Worm (Caenorhabditis elegans) whole organism, young adult: Measurements from ENCODE around the gene ugt-58.

Experiments used
- B0261.1 ChIP-seq: sonication (generic microtip); optimal IDR thresholded peaks from 2 replicates; lab custom pipeline; 2016; ENCODE audit warnings: mild to moderate bottlenecking, missing genetic modification characterization, moderate library complexity, missing compliant biosample characterization
- B0336.3 ChIP-seq: fragments of 200-800 bp; sonication (Bioruptor generic); IDR thresholded peaks from 2 replicates; pipeline ENCODE4 v1.3.6; 2022; ENCODE audit warnings: missing genetic modification characterization, missing compliant biosample characterization
- C17E4.6 ChIP-seq: fragments of 200-800 bp; sonication (Bioruptor generic); IDR thresholded peaks from 2 replicates; pipeline ENCODE4 v1.3.6; 2022; ENCODE audit warnings: missing genetic modification reagents, missing genetic modification characterization, missing compliant biosample characterization
- D2030.7 ChIP-seq: fragments of 200-800 bp; sonication (Bioruptor generic); IDR thresholded peaks from 2 replicates; pipeline ENCODE4 v1.3.6; 2022; ENCODE audit warnings: missing genetic modification reagents, missing genetic modification characterization, missing compliant biosample characterization
- F10E7.11 ChIP-seq: sonication (generic microtip); optimal IDR thresholded peaks from 2 replicates; lab custom pipeline; 2017; ENCODE audit warnings: mild to moderate bottlenecking, missing genetic modification characterization, moderate library complexity, missing compliant biosample characterization
- F22D6.2 ChIP-seq: sonication (generic microtip); optimal IDR thresholded peaks from 2 replicates; lab custom pipeline; 2016; ENCODE audit warnings: mild to moderate bottlenecking, missing genetic modification characterization, missing compliant biosample characterization
- F23B12.7 ChIP-seq: sonication (generic microtip); optimal IDR thresholded peaks from 2 replicates; lab custom pipeline; 2017; ENCODE audit warnings: missing genetic modification characterization, mild to moderate bottlenecking, missing compliant biosample characterization, antibody characterized with exemption, moderate library complexity; ENCODE audit not compliant: insufficient read depth
- F33H1.4 ChIP-seq: fragments of 200-800 bp; sonication (Bioruptor generic); IDR thresholded peaks from 2 replicates; pipeline ENCODE4 v1.3.6; 2022; ENCODE audit warnings: missing genetic modification reagents, missing genetic modification characterization, missing compliant biosample characterization
- F55B11.4 ChIP-seq: sonication (generic microtip); optimal IDR thresholded peaks from 2 replicates; lab custom pipeline; 2016; ENCODE audit warnings: missing compliant biosample characterization, missing genetic modification characterization, borderline replicate concordance; ENCODE audit not compliant: insufficient read depth
- K12H6.12 ChIP-seq: fragments of 200-800 bp; sonication (Bioruptor generic); optimal IDR thresholded peaks from 2 replicates; lab custom pipeline; 2018; ENCODE audit warnings: mild to moderate bottlenecking, missing genetic modification characterization, missing compliant biosample characterization
- Y53F4B.3 ChIP-seq: fragments of 200-800 bp; sonication (Bioruptor generic); IDR thresholded peaks from 2 replicates; pipeline ENCODE4 v1.3.6; 2022; ENCODE audit warnings: missing genetic modification reagents, missing genetic modification characterization, missing compliant biosample characterization
- Y56A3A.18 ChIP-seq: fragments of 200-800 bp; sonication (Bioruptor generic); IDR thresholded peaks from 2 replicates; pipeline ENCODE4 v1.3.6; 2022; ENCODE audit warnings: missing genetic modification reagents, missing genetic modification characterization, missing compliant biosample characterization
- Y79H2A.3 ChIP-seq: fragments of 200-800 bp; sonication (Bioruptor generic); conservative IDR thresholded peaks from 2 replicates; pipeline ENCODE4 v1.3.6; 2022; ENCODE audit warnings: missing genetic modification reagents, missing genetic modification characterization, missing compliant biosample characterization
- akir-1 ChIP-seq: fragments of 200-800 bp; sonication (Bioruptor generic); optimal IDR thresholded peaks from 2 replicates; lab custom pipeline; 2018; ENCODE audit warnings: mild to moderate bottlenecking, missing genetic modification characterization, moderate library complexity, missing compliant biosample characterization
- ama-1 ChIP-seq, 3 experiments: fragments of 150-350 bp in 1 of 3; sonication (generic microtip) in 2 of 3; optimal IDR thresholded peaks; 2 replicates each; lab custom pipeline; 2014 to 2018; ENCODE audit warnings: missing biosample characterization in 2 of 3, missing genetic modification characterization in 2 of 3, missing genetic modification reagents in 2 of 3
- attf-3 ChIP-seq: fragments of 200-800 bp; sonication (Bioruptor generic); conservative IDR thresholded peaks from 2 replicates; pipeline ENCODE4 v1.3.6; 2022; ENCODE audit warnings: missing genetic modification reagents, missing genetic modification characterization, missing compliant biosample characterization
- bed-1 ChIP-seq: fragments of 200-800 bp; sonication (Bioruptor generic); IDR thresholded peaks from 2 replicates; pipeline ENCODE4 v1.3.6; 2022; ENCODE audit warnings: missing genetic modification reagents, missing genetic modification characterization, missing compliant biosample characterization
- ccch-3 ChIP-seq: fragments of 200-800 bp; sonication (Bioruptor generic); optimal IDR thresholded peaks from 2 replicates; lab custom pipeline; 2018; ENCODE audit warnings: mild to moderate bottlenecking, missing genetic modification characterization, missing compliant biosample characterization
- cebp-1 ChIP-seq, 2 experiments: fragments of 200-800 bp in 1 of 2; sonication (Bioruptor generic) in 1 of 2; sonication (generic microtip) in 1 of 2; IDR thresholded peaks in 1 of 2; optimal IDR thresholded peaks in 1 of 2; 2 replicates each; pipeline versions ENCODE4 v1.3.6 to Lab custom; 2017 to 2022; ENCODE audit warnings: missing compliant biosample characterization in 2 of 2, missing genetic modification characterization in 2 of 2, mild to moderate bottlenecking in 1 of 2, missing genetic modification reagents in 1 of 2, moderate library complexity in 1 of 2
- ceh-58 ChIP-seq: fragments of 200-800 bp; sonication (Bioruptor generic); IDR thresholded peaks from 2 replicates; pipeline ENCODE4 v1.3.6; 2022; ENCODE audit warnings: missing genetic modification characterization, missing compliant biosample characterization
- chd-7 ChIP-seq: sonication (generic microtip); optimal IDR thresholded peaks from 2 replicates; lab custom pipeline; 2016; ENCODE audit warnings: mild to moderate bottlenecking, missing genetic modification characterization, moderate library complexity, missing compliant biosample characterization
- die-1 ChIP-seq: sonication (generic microtip); optimal IDR thresholded peaks from 2 replicates; lab custom pipeline; 2016; ENCODE audit warnings: missing genotype, mild to moderate bottlenecking, missing genetic modification characterization, missing compliant biosample characterization
- dpff-1 ChIP-seq: sonication (generic microtip); optimal IDR thresholded peaks from 2 replicates; lab custom pipeline; 2017; ENCODE audit warnings: mild to moderate bottlenecking, missing genetic modification characterization, missing compliant biosample characterization
- dpl-1 ChIP-seq: fragments of 150-350 bp; optimal IDR thresholded peaks from 2 replicates; lab custom pipeline; 2014; ENCODE audit warnings: missing biosample characterization, missing genetic modification reagents, missing genetic modification characterization
- efl-1 ChIP-seq: fragments of 150-350 bp; optimal IDR thresholded peaks from 2 replicates; lab custom pipeline; 2014; ENCODE audit warnings: missing biosample characterization, missing genetic modification reagents, missing genetic modification characterization
- fkh-3 ChIP-seq: sonication (generic microtip); optimal IDR thresholded peaks from 2 replicates; lab custom pipeline; 2016; ENCODE audit warnings: mild to moderate bottlenecking, missing genetic modification characterization, missing compliant biosample characterization
- him-1 ChIP-seq: sonication (generic microtip); optimal IDR thresholded peaks from 2 replicates; lab custom pipeline; 2016; ENCODE audit warnings: missing genotype, missing genetic modification reagents, missing genetic modification characterization, missing compliant biosample characterization
- hlh-26 ChIP-seq: fragments of 200-800 bp; sonication (Bioruptor generic); conservative IDR thresholded peaks from 2 replicates; pipeline ENCODE4 v1.3.6; 2022; ENCODE audit warnings: missing genetic modification reagents, missing genetic modification characterization, missing compliant biosample characterization
- lin-35 ChIP-seq, 3 experiments: fragments of 150-350 bp in 2 of 3; sonication (generic microtip) in 1 of 3; optimal IDR thresholded peaks; 2 replicates each; lab custom pipeline; 2014 to 2018; ENCODE audit warnings: missing biosample characterization in 3 of 3, missing genetic modification characterization in 3 of 3, missing genetic modification reagents in 3 of 3
- lsy-27 ChIP-seq: sonication (generic microtip); optimal IDR thresholded peaks from 2 replicates; lab custom pipeline; 2017; ENCODE audit warnings: missing genetic modification characterization, mild to moderate bottlenecking, missing compliant biosample characterization, antibody characterized with exemption, missing genotype, borderline replicate concordance; ENCODE audit not compliant: insufficient read depth
- madf-10 ChIP-seq: sonication (generic microtip); optimal IDR thresholded peaks from 2 replicates; lab custom pipeline; 2016; ENCODE audit warnings: mild to moderate bottlenecking, missing genetic modification characterization, missing compliant biosample characterization
- mcd-1 ChIP-seq: fragments of 200-800 bp; sonication (Bioruptor generic); IDR thresholded peaks from 2 replicates; pipeline ENCODE4 v1.3.6; 2022; ENCODE audit warnings: missing genetic modification reagents, missing genetic modification characterization, missing compliant biosample characterization
- mes-4 ChIP-seq: sonication (generic microtip); optimal IDR thresholded peaks from 2 replicates; lab custom pipeline; 2016; ENCODE audit warnings: missing genotype, missing genetic modification characterization, missing compliant biosample characterization
- mxl-1 ChIP-seq: sonication (generic microtip); optimal IDR thresholded peaks from 2 replicates; lab custom pipeline; 2016; ENCODE audit warnings: missing genetic modification characterization, missing compliant biosample characterization
- nhr-27 ChIP-seq: fragments of 200-800 bp; sonication (Bioruptor generic); optimal IDR thresholded peaks from 2 replicates; lab custom pipeline; 2018; ENCODE audit warnings: mild to moderate bottlenecking, missing genetic modification characterization, moderate library complexity, missing compliant biosample characterization
- rec-8 ChIP-seq, 2 experiments: sonication (generic microtip); optimal IDR thresholded peaks; 2 replicates each; lab custom pipeline; 2016; ENCODE audit warnings: mild to moderate bottlenecking in 2 of 2, missing genetic modification characterization in 2 of 2, missing genetic modification reagents in 2 of 2, missing genotype in 2 of 2, missing biosample characterization in 1 of 2, missing compliant biosample characterization in 1 of 2, moderate library complexity in 1 of 2
- repo-1 ChIP-seq: sonication (generic microtip); optimal IDR thresholded peaks from 2 replicates; lab custom pipeline; 2017; ENCODE audit warnings: mild to moderate bottlenecking, missing genetic modification characterization, missing compliant biosample characterization
- rpc-1 ChIP-seq, 2 experiments: fragments of 150-350 bp in 1 of 2; sonication (generic microtip) in 1 of 2; optimal IDR thresholded peaks; 2 replicates each; lab custom pipeline; 2014 to 2018; ENCODE audit warnings: missing biosample characterization in 1 of 2, missing genetic modification characterization in 1 of 2, missing genetic modification reagents in 1 of 2, missing genotype in 1 of 2
- sea-2 ChIP-seq: fragments of 200-800 bp; sonication (Bioruptor generic); IDR thresholded peaks from 2 replicates; pipeline ENCODE4 v1.3.6; 2022; ENCODE audit warnings: missing genetic modification characterization, missing compliant biosample characterization
- snpc-4 ChIP-seq, 5 experiments: fragments of 150-350 bp in 1 of 5; sonication (generic microtip) in 4 of 5; optimal IDR thresholded peaks; 2 replicates each; lab custom pipeline; 2014 to 2018; ENCODE audit warnings: missing genetic modification characterization in 5 of 5, missing biosample characterization in 3 of 5, antibody characterized with exemption in 2 of 5, mild to moderate bottlenecking in 2 of 5, missing compliant biosample characterization in 2 of 5, missing genotype in 2 of 5, moderate library complexity in 2 of 5, missing genetic modification reagents in 1 of 5
- tbx-9 ChIP-seq: sonication (generic microtip); optimal IDR thresholded peaks from 2 replicates; lab custom pipeline; 2016; ENCODE audit warnings: borderline replicate concordance, missing genetic modification characterization, inconsistent platforms, missing compliant biosample characterization
- tlf-1 ChIP-seq: fragments of 200-800 bp; sonication (Bioruptor generic); optimal IDR thresholded peaks from 2 replicates; lab custom pipeline; 2018; ENCODE audit warnings: mild to moderate bottlenecking, missing genetic modification characterization, missing compliant biosample characterization
- xnd-1 ChIP-seq: sonication (generic microtip); optimal IDR thresholded peaks from 2 replicates; lab custom pipeline; 2016; ENCODE audit warnings: missing genotype, missing genetic modification reagents, missing genetic modification characterization, missing compliant biosample characterization
- ztf-18 ChIP-seq: sonication (generic microtip); optimal IDR thresholded peaks from 2 replicates; lab custom pipeline; 2016; ENCODE audit warnings: missing genotype, mild to moderate bottlenecking, missing genetic modification characterization, missing compliant biosample characterization
- ztf-3 ChIP-seq: fragments of 200-800 bp; sonication (Bioruptor generic); optimal IDR thresholded peaks from 2 replicates; lab custom pipeline; 2018; ENCODE audit warnings: mild to moderate bottlenecking, missing genetic modification characterization, missing compliant biosample characterization

ugt-58 gene

DNA sequence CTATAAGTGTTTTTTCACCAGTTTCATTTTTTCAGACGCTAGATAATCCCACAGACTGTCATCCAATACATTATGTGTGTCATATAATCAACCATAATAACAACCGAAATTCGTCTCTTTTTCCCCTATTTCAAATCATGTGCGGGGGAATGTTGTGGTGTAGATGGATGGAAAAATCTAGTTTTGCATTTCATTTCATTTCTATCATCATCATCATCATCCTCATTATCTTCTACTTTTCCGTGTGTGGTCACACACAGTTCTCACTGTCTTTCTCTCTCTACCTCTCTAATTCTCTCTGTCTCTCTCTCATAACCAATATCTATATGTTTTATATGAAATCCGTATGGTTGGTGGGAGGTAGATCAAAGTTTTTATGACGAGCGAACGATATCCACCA, 13.2 kb downstream of the ugt-58 start:
- TF ChIP-seq fkh-3 (tag; lab: Kevin White, UChicago) (no peak), B0336.3 (no peak), nhr-27 (tag; lab: Kevin White, UChicago) (no peak), rpc-1 (optimal IDR thresholded peaks at IDR 0.05; lab: Kevin White, UChicago) (no peak), rpc-1 (tag; optimal IDR thresholded peaks at IDR 0.05; lab: Kevin White, UChicago) (no peak), F22D6.2 (tag; lab: Kevin White, UChicago) (no peak), C17E4.6 (GFP tag; lab: Robert Waterston, UW) (no peak), bed-1 (GFP tag; lab: Robert Waterston, UW) (no peak), akir-1 (GFP tag; lab: Kevin White, UChicago) (no peak), F33H1.4 (GFP tag; lab: Robert Waterston, UW) (no peak), efl-1 (GFP tag; lab: Kevin White, UChicago) (no peak), ceh-58 (GFP tag; lab: Robert Waterston, UW) (no peak), snpc-4 (GFP tag; optimal IDR thresholded peaks at IDR 0.05; lab: Kevin White, UChicago) (no peak), snpc-4 (tag; optimal IDR thresholded peaks at IDR 0.05; lab: Kevin White, UChicago) (no peak), K12H6.12 (tag; lab: Kevin White, UChicago) (no peak)

DNA sequence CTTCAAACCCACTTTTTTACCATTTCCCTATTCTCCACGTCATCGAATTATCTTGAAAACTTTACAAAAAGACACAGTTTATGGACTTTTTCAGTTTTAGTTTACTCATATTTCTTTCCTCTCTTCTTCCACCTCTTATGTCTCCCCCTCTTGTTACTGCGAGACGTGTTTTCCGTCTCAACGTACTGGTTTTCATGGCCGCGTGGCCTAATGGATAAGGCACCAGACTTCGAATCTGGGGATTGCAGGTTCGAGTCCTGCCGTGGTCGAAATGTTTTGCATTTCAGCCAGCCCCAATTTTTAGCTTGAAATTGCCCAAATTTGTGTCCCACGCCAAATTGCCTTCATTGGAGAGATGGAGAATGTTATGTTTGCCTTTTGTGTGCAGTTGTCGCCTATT, 20.5 kb downstream of the ugt-58 start:
- TF ChIP-seq Y53F4B.3 (GFP tag; lab: Robert Waterston, UW) = no peak
- no peak for TF ChIP-seq F55B11.4 (tag; lab: Kevin White, UChicago)
- peak; percentile 0 for TF ChIP-seq dpl-1 (GFP tag; lab: Kevin White, UChicago)
- peak; percentile 72 for TF ChIP-seq ztf-18 (tag; lab: Kevin White, UChicago)
- 0 out of 2 replicates have a peak, but pooled peaks have one; percentile 51 for TF ChIP-seq Y79H2A.3 (GFP tag; lab: Robert Waterston, UW)
- no peak for TF ChIP-seq hlh-26 (GFP tag; lab: Robert Waterston, UW)
- no peak for TF ChIP-seq sea-2 (GFP tag; lab: Robert Waterston, UW)
- TF ChIP-seq ccch-3 = no peak
- TF ChIP-seq mxl-1 = peak; percentile 90
- TF ChIP-seq mes-4 (tag; lab: Kevin White, UChicago) = peak; percentile 58
- TF ChIP-seq D2030.7 (GFP tag; lab: Robert Waterston, UW) = peak; percentile 67
- peak; percentile 64 to 90 for TF ChIP-seq rec-8 (tag; optimal IDR thresholded peaks at IDR 0.05; lab: Kevin White, UChicago)
- peak in 1 of 3 experiments; percentile 3 for TF ChIP-seq lin-35 (GFP tag; optimal IDR thresholded peaks at IDR 0.05; lab: Kevin White, UChicago)
- no peak for TF ChIP-seq F10E7.11 (tag; lab: Kevin White, UChicago)
- TF ChIP-seq chd-7 (tag; lab: Kevin White, UChicago) = peak; percentile 80
- no peak for TF ChIP-seq ztf-3
- peak; percentile 84 for TF ChIP-seq F23B12.7 (tag; lab: Kevin White, UChicago)
- TF ChIP-seq ama-1 (optimal IDR thresholded peaks at IDR 0.05; lab: Kevin White, UChicago) = no peak
- peak in 1 of 2 experiments; percentile 85 for TF ChIP-seq ama-1 (GFP tag; optimal IDR thresholded peaks at IDR 0.05; lab: Kevin White, UChicago)
- TF ChIP-seq dpff-1 = no peak
- no peak for TF ChIP-seq xnd-1
- TF ChIP-seq attf-3 = peak; percentile 72
- TF ChIP-seq cebp-1 (GFP tag; IDR thresholded peaks at IDR 0.05; lab: Robert Waterston, UW) = no peak
- peak; percentile 73 for TF ChIP-seq cebp-1 (tag; optimal IDR thresholded peaks at IDR 0.05; lab: Kevin White, UChicago)
- TF ChIP-seq B0261.1 (tag; lab: Kevin White, UChicago) = peak; percentile 93
- TF ChIP-seq lsy-27 (tag; lab: Kevin White, UChicago) = no peak
- peak; percentile 63 for TF ChIP-seq mcd-1 (GFP tag; lab: Robert Waterston, UW)
- TF ChIP-seq repo-1 (tag; lab: Kevin White, UChicago) = peak; percentile 5
- TF ChIP-seq F22D6.2 (tag; lab: Kevin White, UChicago) = no peak
- TF ChIP-seq tbx-9 (tag; lab: Kevin White, UChicago) = no peak
- peak; percentile 90 for TF ChIP-seq die-1 (tag; lab: Kevin White, UChicago)
- TF ChIP-seq tlf-1 (GFP tag; lab: Kevin White, UChicago) = peak; percentile 6
- TF ChIP-seq madf-10 (tag; lab: Kevin White, UChicago) = peak; percentile 53
- TF ChIP-seq Y56A3A.18 (GFP tag; lab: Robert Waterston, UW) = peak; percentile 77; the same call in 1 of the 2 replicates
- peak; percentile 98 for TF ChIP-seq him-1 (tag; lab: Kevin White, UChicago)
